Worm (Caenorhabditis elegans) whole organism, L1 larva: ENCODE results near the gene pept-2.

Source experiments
- C04F5.9 ChIP-seq: sonication (generic microtip); optimal IDR thresholded peaks from 2 replicates; lab custom pipeline; 2016; ENCODE audit warnings: missing genetic modification characterization, missing compliant biosample characterization
- C34B4.2 ChIP-seq: sonication (generic microtip); optimal IDR thresholded peaks from 2 replicates; lab custom pipeline; 2017; ENCODE audit warnings: mild to moderate bottlenecking, missing genetic modification characterization, missing compliant biosample characterization
- Y116A8C.19 ChIP-seq: sonication (generic microtip); optimal IDR thresholded peaks from 2 replicates; lab custom pipeline; 2016; ENCODE audit warnings: missing compliant biosample characterization, missing genetic modification characterization, borderline replicate concordance
- aha-1 ChIP-seq: fragments of 150-350 bp; optimal IDR thresholded peaks from 2 replicates; lab custom pipeline; 2014; ENCODE audit warnings: missing biosample characterization, missing genetic modification characterization
- blmp-1 ChIP-seq: fragments of 150-350 bp; optimal IDR thresholded peaks from 2 replicates; lab custom pipeline; 2014; ENCODE audit warnings: missing biosample characterization, missing genetic modification characterization
- ceh-88 ChIP-seq: fragments of 200-800 bp; sonication (Bioruptor generic); IDR thresholded peaks from 2 replicates; pipeline ENCODE4 v1.3.6; 2022; ENCODE audit warnings: missing genetic modification characterization, missing compliant biosample characterization
- ceh-90 ChIP-seq: sonication (generic microtip); optimal IDR thresholded peaks from 2 replicates; lab custom pipeline; 2016; ENCODE audit warnings: missing genetic modification characterization, missing compliant biosample characterization
- ces-1 ChIP-seq: fragments of 150-350 bp; optimal IDR thresholded peaks from 2 replicates; lab custom pipeline; 2014; ENCODE audit warnings: missing biosample characterization, missing genetic modification reagents, missing genetic modification characterization
- efl-3 ChIP-seq: fragments of 200-800 bp; sonication (Bioruptor generic); optimal IDR thresholded peaks from 2 replicates; lab custom pipeline; 2018; ENCODE audit warnings: mild to moderate bottlenecking, missing genetic modification characterization, missing compliant biosample characterization
- egl-13 ChIP-seq: sonication (generic microtip); optimal IDR thresholded peaks from 2 replicates; lab custom pipeline; 2016; ENCODE audit warnings: missing genotype, missing genetic modification reagents, missing genetic modification characterization, missing compliant biosample characterization
- egl-27 ChIP-seq, 2 experiments: fragments of 150-350 bp in 1 of 2; sonication (generic microtip); optimal IDR thresholded peaks; 3 replicates each; lab custom pipeline; 2017 to 2018; ENCODE audit warnings: missing biosample characterization in 2 of 2, missing genetic modification characterization in 2 of 2, missing genetic modification reagents in 2 of 2
- elt-2 ChIP-seq: sonication (generic microtip); optimal IDR thresholded peaks from 2 replicates; lab custom pipeline; 2016; ENCODE audit warnings: missing genetic modification characterization, mild to moderate bottlenecking, inconsistent platforms, missing compliant biosample characterization, missing genetic modification reagents
- elt-3 ChIP-seq, 6 experiments: fragments of 150-350 bp in 1 of 6; sonication (generic microtip); optimal IDR thresholded peaks; 2 replicates each; lab custom pipeline; 2017 to 2018; ENCODE audit warnings: missing biosample characterization in 6 of 6, missing genetic modification characterization in 6 of 6, inconsistent platforms in 1 of 6
- fkh-10 ChIP-seq: sonication (generic microtip); optimal IDR thresholded peaks from 2 replicates; lab custom pipeline; 2017; ENCODE audit warnings: missing biosample characterization, missing genetic modification reagents, missing genetic modification characterization
- fkh-8 ChIP-seq: sonication (generic microtip); optimal IDR thresholded peaks from 2 replicates; lab custom pipeline; 2016; ENCODE audit warnings: mild to moderate bottlenecking, missing genetic modification characterization, missing compliant biosample characterization
- hlh-17 ChIP-seq: fragments of 200-800 bp; sonication (Bioruptor generic); optimal IDR thresholded peaks from 2 replicates; lab custom pipeline; 2018; ENCODE audit warnings: missing genetic modification characterization, mild to moderate bottlenecking, missing compliant biosample characterization, moderate library complexity, borderline replicate concordance
- hpl-2 ChIP-seq: fragments of 150-350 bp; optimal IDR thresholded peaks from 2 replicates; lab custom pipeline; 2014; ENCODE audit warnings: missing biosample characterization, missing genetic modification reagents, missing genetic modification characterization
- isw-1 ChIP-seq: fragments of 200-800 bp; sonication (Bioruptor generic); IDR thresholded peaks from 2 replicates; pipeline ENCODE4 v1.3.6; 2022; ENCODE audit warnings: missing genetic modification characterization, missing compliant biosample characterization
- lin-14 ChIP-seq: fragments of 200-800 bp; sonication (Bioruptor generic); optimal IDR thresholded peaks from 2 replicates; lab custom pipeline; 2018; ENCODE audit warnings: mild to moderate bottlenecking, missing genetic modification characterization, moderate library complexity, missing compliant biosample characterization
- lin-15B ChIP-seq: fragments of 150-350 bp; sonication (generic microtip); optimal IDR thresholded peaks from 3 replicates; lab custom pipeline; 2014; ENCODE audit warnings: missing biosample characterization, missing genetic modification characterization
- lin-35 ChIP-seq, 2 experiments: fragments of 150-350 bp; optimal IDR thresholded peaks; 2 replicates each; lab custom pipeline; 2014; ENCODE audit warnings: missing biosample characterization in 2 of 2, missing genetic modification characterization in 2 of 2, missing genetic modification reagents in 2 of 2
- lin-39 ChIP-seq: fragments of 150-350 bp; optimal IDR thresholded peaks from 2 replicates; lab custom pipeline; 2014; ENCODE audit warnings: missing biosample characterization, missing genetic modification reagents, missing genetic modification characterization
- mab-9 ChIP-seq: fragments of 200-800 bp; sonication (Bioruptor generic); IDR thresholded peaks from 2 replicates; pipeline ENCODE4 v1.3.6; 2022; ENCODE audit warnings: missing genetic modification reagents, missing genetic modification characterization, missing compliant biosample characterization
- mdl-1 ChIP-seq, 2 experiments: fragments of 150-350 bp; optimal IDR thresholded peaks; 2 replicates each; lab custom pipeline; 2014 to 2017; ENCODE audit warnings: missing biosample characterization in 2 of 2, missing genetic modification characterization in 2 of 2, inconsistent platforms in 1 of 2
- nhr-20 ChIP-seq: sonication (generic microtip); optimal IDR thresholded peaks from 2 replicates; lab custom pipeline; 2016; ENCODE audit warnings: mild to moderate bottlenecking, missing genetic modification characterization, missing compliant biosample characterization
- nhr-237 ChIP-seq: fragments of 150-350 bp; optimal IDR thresholded peaks from 2 replicates; lab custom pipeline; 2014; ENCODE audit warnings: missing biosample characterization, missing genetic modification characterization
- nhr-28 ChIP-seq: fragments of 150-350 bp; optimal IDR thresholded peaks from 2 replicates; lab custom pipeline; 2014; ENCODE audit warnings: missing biosample characterization, missing genetic modification characterization
- nhr-47 ChIP-seq: sonication (generic microtip); optimal IDR thresholded peaks from 2 replicates; lab custom pipeline; 2016; ENCODE audit warnings: mild to moderate bottlenecking, missing genetic modification characterization, moderate library complexity, missing compliant biosample characterization
- nhr-77 ChIP-seq: fragments of 150-350 bp; optimal IDR thresholded peaks from 2 replicates; lab custom pipeline; 2014; ENCODE audit warnings: missing biosample characterization, missing genetic modification characterization
- nhr-84 ChIP-seq: sonication (generic microtip); optimal IDR thresholded peaks from 2 replicates; lab custom pipeline; 2017; ENCODE audit warnings: missing biosample characterization, missing genetic modification characterization
- nhr-85 ChIP-seq: sonication (generic microtip); peaks from one replicate; lab custom pipeline; 2016; ENCODE audit warnings: missing genetic modification characterization, inconsistent platforms, missing compliant biosample characterization
- nhr-90 ChIP-seq: sonication (generic microtip); optimal IDR thresholded peaks from 2 replicates; lab custom pipeline; 2016; ENCODE audit warnings: mild to moderate bottlenecking, missing genetic modification characterization, missing compliant biosample characterization; ENCODE audit not compliant: poor library complexity
- pax-3 ChIP-seq: fragments of 200-800 bp; sonication (Bioruptor generic); optimal IDR thresholded peaks from 2 replicates; lab custom pipeline; 2018; ENCODE audit warnings: mild to moderate bottlenecking, missing genetic modification characterization, moderate library complexity, missing compliant biosample characterization
- pqm-1 ChIP-seq: sonication (generic microtip); optimal IDR thresholded peaks from 3 replicates; lab custom pipeline; 2017; ENCODE audit warnings: missing biosample characterization, missing genetic modification characterization
- rnt-1 ChIP-seq: sonication (generic microtip); optimal IDR thresholded peaks from 2 replicates; lab custom pipeline; 2016; ENCODE audit warnings: mild to moderate bottlenecking, missing genetic modification characterization, moderate library complexity, missing compliant biosample characterization
- skn-1 ChIP-seq: fragments of 150-350 bp; optimal IDR thresholded peaks from 2 replicates; lab custom pipeline; 2014; ENCODE audit warnings: missing biosample characterization, missing genetic modification characterization
- snpc-4 ChIP-seq: fragments of 150-350 bp; optimal IDR thresholded peaks from 2 replicates; lab custom pipeline; 2014; ENCODE audit warnings: missing biosample characterization, missing genetic modification characterization
- sup-37 ChIP-seq: fragments of 200-800 bp; sonication (Bioruptor generic); optimal IDR thresholded peaks from 2 replicates; lab custom pipeline; 2018; ENCODE audit warnings: mild to moderate bottlenecking, missing genetic modification characterization, missing compliant biosample characterization
- unc-62 ChIP-seq: fragments of 150-350 bp; optimal IDR thresholded peaks from 2 replicates; lab custom pipeline; 2014; ENCODE audit warnings: missing biosample characterization, missing genetic modification reagents, missing genetic modification characterization
- vab-15 ChIP-seq: sonication (generic microtip); optimal IDR thresholded peaks from 2 replicates; lab custom pipeline; 2017; ENCODE audit warnings: missing genotype, mild to moderate bottlenecking, missing genetic modification characterization, missing compliant biosample characterization
- xbp-1 ChIP-seq: sonication (generic microtip); optimal IDR thresholded peaks from 2 replicates; lab custom pipeline; 2016; ENCODE audit warnings: missing genetic modification characterization, missing compliant biosample characterization
- zag-1 ChIP-seq: fragments of 150-350 bp; optimal IDR thresholded peaks from 2 replicates; lab custom pipeline; 2014; ENCODE audit warnings: missing biosample characterization, missing genetic modification characterization
- zip-4 ChIP-seq: fragments of 200-800 bp; sonication (Bioruptor generic); optimal IDR thresholded peaks from 2 replicates; lab custom pipeline; 2018; ENCODE audit warnings: mild to moderate bottlenecking, missing genetic modification characterization, moderate library complexity, missing compliant biosample characterization
- ztf-4 ChIP-seq: fragments of 150-350 bp; optimal IDR thresholded peaks from 2 replicates; lab custom pipeline; 2014; ENCODE audit warnings: missing biosample characterization, missing genetic modification characterization

pept-2 gene

DNA sequence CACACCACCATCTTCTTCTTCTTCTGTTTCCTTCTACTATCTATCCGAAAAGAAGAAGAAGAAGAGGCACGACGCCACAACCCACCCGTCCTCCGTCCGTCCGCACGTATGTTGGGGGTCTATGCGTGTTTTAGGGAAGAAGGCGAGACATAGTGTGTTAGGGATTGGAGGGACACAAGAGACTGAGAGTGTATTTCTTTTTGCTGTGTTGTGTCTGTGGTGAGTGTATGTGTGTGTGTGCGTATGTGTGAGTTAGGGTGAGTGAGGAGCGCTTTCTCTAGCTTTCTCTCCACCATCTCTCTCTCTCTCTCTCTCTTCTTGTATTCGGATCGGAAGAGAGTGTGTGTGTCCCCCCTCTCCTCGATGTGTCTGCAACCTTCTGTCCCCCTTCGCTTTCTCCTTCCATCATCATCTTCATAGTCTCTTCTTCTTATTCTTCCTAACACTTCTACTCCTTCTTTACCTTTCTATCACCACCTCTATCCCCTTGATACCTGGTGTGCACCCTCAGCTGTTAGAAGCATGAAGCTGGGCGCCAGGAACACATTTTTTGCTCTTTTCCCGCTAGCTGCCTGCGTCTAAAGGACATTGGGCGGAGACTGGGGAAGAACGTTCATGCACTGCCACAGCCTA is 31.3 kb downstream of the pept-2 start (continued):
- TF ChIP-seq sup-37 (peak; percentile 20), mdl-1 (tag; optimal IDR thresholded peaks at IDR 0.05; lab: Kevin White, UChicago) (peak in 1 of 2 experiments; percentile 84), snpc-4 (peak; percentile 52), pqm-1 (tag; lab: Kevin White, UChicago) (no peak), aha-1 (tag; lab: Kevin White, UChicago) (peak; percentile 32), vab-15 (no peak), ces-1 (GFP tag; lab: Kevin White, UChicago) (no peak), blmp-1 (tag; lab: Kevin White, UChicago) (peak; percentile 97), elt-3 (tag; optimal IDR thresholded peaks at IDR 0.05; lab: Kevin White, UChicago) (peak in 4 of 6 experiments; percentile 20 to 82 (median 67)), nhr-85 (tag; lab: Kevin White, UChicago) (peak; percentile 92), nhr-28 (tag; lab: Kevin White, UChicago) (no peak), nhr-77 (tag; lab: Kevin White, UChicago) (peak; percentile 88), nhr-90 (peak; percentile 67), zag-1 (peak; percentile 67), isw-1 (GFP tag; lab: Robert Waterston, UW) (peak; percentile 39), lin-15B (tag; lab: Kevin White, UChicago) (no peak), hlh-17 (no peak), ceh-88 (peak; percentile 66), lin-39 (tag; lab: Kevin White, UChicago) (no peak), elt-2 (no peak), zip-4 (GFP tag; lab: Kevin White, UChicago) (no peak), pax-3 (peak; percentile 69), mab-9 (GFP tag; lab: Robert Waterston, UW) (no peak), ztf-4 (peak; percentile 83), fkh-10 (peak; percentile 85), rnt-1 (peak; percentile 78), nhr-20 (peak; percentile 89), egl-13 (tag; lab: Kevin White, UChicago) (peak; percentile 34), hpl-2 (GFP tag; lab: Kevin White, UChicago) (no peak), nhr-47 (tag; lab: Kevin White, UChicago) (peak; percentile 84), skn-1 (peak; percentile 62), fkh-8 (peak; percentile 86), xbp-1 (tag; lab: Kevin White, UChicago) (peak; percentile 63), C04F5.9 (tag; lab: Kevin White, UChicago) (no peak), nhr-84 (tag; lab: Kevin White, UChicago) (no peak), efl-3 (GFP tag; lab: Kevin White, UChicago) (no peak), C34B4.2 (tag; lab: Kevin White, UChicago) (no peak), ceh-90 (tag; lab: Kevin White, UChicago) (no peak), Y116A8C.19 (tag; lab: Kevin White, UChicago) (no peak), lin-14 (GFP tag; lab: Kevin White, UChicago) (peak; percentile 93), lin-35 (GFP tag; optimal IDR thresholded peaks at IDR 0.05; lab: Kevin White, UChicago) (peak; percentile 75 to 84), egl-27 (tag; optimal IDR thresholded peaks at IDR 0.05; lab: Kevin White, UChicago) (peak; percentile 24 to 53), nhr-237 (tag; lab: Kevin White, UChicago) (peak; percentile 82), unc-62 (GFP tag; lab: Kevin White, UChicago) (no peak)
